Fruit fly (Drosophila melanogaster) whole organism, pupa: ENCODE data around the gene CG9297.

Source experiments
- CG10348 ChIP-seq: fragments of 200-800 bp; sonication (Bioruptor generic); IDR thresholded peaks from 2 replicates; pipeline ENCODE4 v1.3.6; 2022; ENCODE audit warnings: missing biosample characterization, missing genetic modification characterization
- CG12605 ChIP-seq: fragments of 200-800 bp; sonication (Bioruptor generic); IDR thresholded peaks from 2 replicates; pipeline ENCODE4 v1.3.6; 2022; ENCODE audit warnings: missing biosample characterization, missing genetic modification characterization
- CG13204 ChIP-seq: fragments of 200-800 bp; sonication (Bioruptor generic); optimal IDR thresholded peaks from 2 replicates; lab custom pipeline; 2018; ENCODE audit warnings: missing biosample characterization, mild to moderate bottlenecking, missing genetic modification characterization, moderate library complexity
- CG14655 ChIP-seq: fragments of 200-800 bp; sonication (Bioruptor generic); optimal IDR thresholded peaks from 3 replicates; lab custom pipeline; 2017; ENCODE audit warnings: mild to moderate bottlenecking, missing biosample characterization, missing genetic modification reagents, missing genetic modification characterization
- CG15710 ChIP-seq: fragments of 200-800 bp; sonication (Bioruptor generic); optimal IDR thresholded peaks from 2 replicates; lab custom pipeline; 2018; ENCODE audit warnings: missing biosample characterization, mild to moderate bottlenecking, missing genetic modification characterization, moderate library complexity
- CG17806 ChIP-seq: fragments of 200-800 bp; sonication (Bioruptor generic); optimal IDR thresholded peaks from 2 replicates; lab custom pipeline; 2018; ENCODE audit warnings: missing biosample characterization, mild to moderate bottlenecking, missing genetic modification characterization, moderate library complexity
- CG32121 ChIP-seq: fragments of 200-800 bp; sonication (Bioruptor generic); IDR thresholded peaks from 2 replicates; pipeline ENCODE4 v1.3.6; 2022; ENCODE audit warnings: missing biosample characterization, missing genetic modification characterization
- CG34367 ChIP-seq: fragments of 200-800 bp; sonication (Bioruptor generic); optimal IDR thresholded peaks from 2 replicates; lab custom pipeline; 2018; ENCODE audit warnings: missing biosample characterization, mild to moderate bottlenecking, missing genetic modification characterization
- CG4496 ChIP-seq: fragments of 200-800 bp; sonication (Bioruptor generic); IDR thresholded peaks from 3 replicates; pipeline ENCODE4 v1.3.6; 2022; ENCODE audit warnings: missing biosample characterization, missing genetic modification characterization
- CG8159 ChIP-seq: fragments of 200-800 bp; sonication (Bioruptor generic); optimal IDR thresholded peaks from 3 replicates; lab custom pipeline; 2018; ENCODE audit warnings: missing biosample characterization, mild to moderate bottlenecking, missing genetic modification characterization, moderate library complexity
- CG8301 ChIP-seq: fragments of 200-800 bp; sonication (Bioruptor generic); optimal IDR thresholded peaks from 2 replicates; lab custom pipeline; 2018; ENCODE audit warnings: missing biosample characterization, mild to moderate bottlenecking, missing genetic modification characterization
- CG9948 ChIP-seq: fragments of 200-800 bp; sonication (Bioruptor generic); optimal IDR thresholded peaks from 2 replicates; lab custom pipeline; 2018; ENCODE audit warnings: missing biosample characterization, mild to moderate bottlenecking, missing genetic modification characterization, moderate library complexity
- D1 ChIP-seq: fragments of 200-800 bp; sonication (Bioruptor generic); optimal IDR thresholded peaks from 2 replicates; lab custom pipeline; 2018; ENCODE audit warnings: missing biosample characterization, mild to moderate bottlenecking, missing genetic modification characterization, moderate library complexity
- EcR ChIP-seq: fragments of 200-800 bp; sonication (Bioruptor generic); optimal IDR thresholded peaks from 3 replicates; lab custom pipeline; 2019; ENCODE audit warnings: missing biosample characterization, missing genetic modification characterization, mild to moderate bottlenecking, moderate library complexity, missing genetic modification reagents
- Ets98B ChIP-seq: fragments of 200-800 bp; sonication (Bioruptor generic); IDR thresholded peaks from 2 replicates; pipeline ENCODE4 v1.3.6; 2022; ENCODE audit warnings: missing biosample characterization, missing genetic modification characterization
- Pif1A ChIP-seq: fragments of 200-800 bp; sonication (Bioruptor generic); optimal IDR thresholded peaks from 3 replicates; lab custom pipeline; 2016; ENCODE audit warnings: missing biosample characterization, missing genetic modification characterization
- Pif1B ChIP-seq: fragments of 200-800 bp; sonication (Bioruptor generic); optimal IDR thresholded peaks from 3 replicates; lab custom pipeline; 2016; ENCODE audit warnings: missing biosample characterization, missing genetic modification characterization
- Snoo ChIP-seq: fragments of 200-800 bp; sonication (Bioruptor generic); optimal IDR thresholded peaks from 3 replicates; lab custom pipeline; 2017; ENCODE audit warnings: missing biosample characterization, mild to moderate bottlenecking, missing genetic modification characterization, inconsistent platforms
- fd96Ca ChIP-seq: fragments of 200-800 bp; sonication (Bioruptor generic); IDR thresholded peaks from 3 replicates; pipeline ENCODE4 v1.3.6; 2022; ENCODE audit warnings: missing biosample characterization, missing genetic modification characterization
- gl ChIP-seq: fragments of 200-800 bp; sonication (Bioruptor generic); optimal IDR thresholded peaks from 2 replicates; lab custom pipeline; 2018; ENCODE audit warnings: missing biosample characterization, mild to moderate bottlenecking, missing genetic modification characterization
- rn ChIP-seq: fragments of 200-800 bp; sonication (Bioruptor generic); IDR thresholded peaks from 2 replicates; pipeline ENCODE4 v1.3.6; 2022; ENCODE audit warnings: missing biosample characterization, missing genetic modification characterization

The CG9297 gene

dm6 chr3R:13806032-13806709 lies 34.9 kb downstream of the CG9297 start:
- peak; percentile 5; the same call in 1 of the 2 replicates for TF ChIP-seq Ets98B (GFP tag; lab: Robert Waterston, UW)
- no peak for TF ChIP-seq Pif1B (GFP tag; lab: Kevin White, UChicago)
- TF ChIP-seq EcR: peak; percentile 92

dm6 chr3R:13806710-13807093 lies 35.4 kb downstream of the CG9297 start:
- TF ChIP-seq CG13204 (GFP tag; lab: Kevin White, UChicago) (no peak), CG10348 (GFP tag; lab: Robert Waterston, UW) (no peak), rn (GFP tag; lab: Robert Waterston, UW) (no peak), D1 (tag; lab: Kevin White, UChicago) (no peak), CG14655 (peak; percentile 78), Ets98B (GFP tag; lab: Robert Waterston, UW) (no peak; the same call in 1 of the 2 replicates), CG4496 (GFP tag; lab: Robert Waterston, UW) (peak; percentile 35; the same call in 2 of the 3 replicates), fd96Ca (GFP tag; lab: Robert Waterston, UW) (no peak), CG9948 (tag; lab: Kevin White, UChicago) (peak; percentile 51), CG32121 (GFP tag; lab: Robert Waterston, UW) (peak; percentile 49), Snoo (tag; lab: Kevin White, UChicago) (peak; percentile 23), EcR (no peak), CG8301 (peak; percentile 61), CG15710 (tag; lab: Kevin White, UChicago) (peak; percentile 25), Pif1A (GFP tag; lab: Kevin White, UChicago) (peak; percentile 60), Pif1B (GFP tag; lab: Kevin White, UChicago) (peak; percentile 39), CG17806 (tag; lab: Kevin White, UChicago) (peak; percentile 21), CG12605 (peak; percentile 54), CG8159 (tag; lab: Kevin White, UChicago) (peak; percentile 34), CG34367 (tag; lab: Kevin White, UChicago) (peak; percentile 20), gl (tag; lab: Kevin White, UChicago) (no peak)

- TF ChIP-seq EcR (peak; percentile 97), CG13204 (GFP tag; lab: Kevin White, UChicago) (no peak)
These were observed 36.0 kb downstream of the CG9297 start for dm6 chr3R:13807330-13807729.

dm6 chr3R:13807906-13808305 lies 36.6 kb downstream of the CG9297 start:
- peak; percentile 17 for TF ChIP-seq Snoo (tag; lab: Kevin White, UChicago)
- TF ChIP-seq EcR: no peak
- TF ChIP-seq CG8159 (tag; lab: Kevin White, UChicago): peak; percentile 40
- TF ChIP-seq CG32121 (GFP tag; lab: Robert Waterston, UW): no peak
- TF ChIP-seq CG9948 (tag; lab: Kevin White, UChicago): peak; percentile 53
- 0 out of 3 replicates have a peak, but pooled peaks have one; percentile 5 for TF ChIP-seq CG4496 (GFP tag; lab: Robert Waterston, UW)
- TF ChIP-seq Pif1B (GFP tag; lab: Kevin White, UChicago): peak; percentile 54
- TF ChIP-seq Ets98B (GFP tag; lab: Robert Waterston, UW): peak; percentile 29; the same call in 1 of the 2 replicates
- no peak for TF ChIP-seq CG12605
- no peak for TF ChIP-seq gl (tag; lab: Kevin White, UChicago)
- TF ChIP-seq D1 (tag; lab: Kevin White, UChicago): no peak
- TF ChIP-seq CG8301: peak; percentile 70
- peak; percentile 60 for TF ChIP-seq Pif1A (GFP tag; lab: Kevin White, UChicago)
- TF ChIP-seq CG34367 (tag; lab: Kevin White, UChicago): peak; percentile 16
- TF ChIP-seq CG15710 (tag; lab: Kevin White, UChicago): peak; percentile 37
- no peak for TF ChIP-seq CG13204 (GFP tag; lab: Kevin White, UChicago)
- TF ChIP-seq CG14655: peak; percentile 80
- no peak for TF ChIP-seq fd96Ca (GFP tag; lab: Robert Waterston, UW)
- no peak for TF ChIP-seq CG17806 (tag; lab: Kevin White, UChicago)
- no peak for TF ChIP-seq CG10348 (GFP tag; lab: Robert Waterston, UW)
- TF ChIP-seq rn (GFP tag; lab: Robert Waterston, UW): 0 out of 2 replicates have a peak, but pooled peaks have one; percentile 15

dm6 chr3R:13809261-13809660 lies 38.0 kb downstream of the CG9297 start:
- TF ChIP-seq CG13204 (GFP tag; lab: Kevin White, UChicago): no peak
- no peak for TF ChIP-seq fd96Ca (GFP tag; lab: Robert Waterston, UW)
- TF ChIP-seq CG17806 (tag; lab: Kevin White, UChicago): no peak
- TF ChIP-seq CG12605: no peak
- peak; percentile 51 for TF ChIP-seq EcR

- TF ChIP-seq CG14655: no peak
- TF ChIP-seq fd96Ca (GFP tag; lab: Robert Waterston, UW): no peak
- no peak for TF ChIP-seq EcR
- TF ChIP-seq CG4496 (GFP tag; lab: Robert Waterston, UW): no peak
- no peak for TF ChIP-seq Pif1B (GFP tag; lab: Kevin White, UChicago)
- TF ChIP-seq D1 (tag; lab: Kevin White, UChicago): no peak
- no peak for TF ChIP-seq CG34367 (tag; lab: Kevin White, UChicago)
- no peak for TF ChIP-seq CG8301
- TF ChIP-seq CG9948 (tag; lab: Kevin White, UChicago): no peak
These were observed 39.0 kb downstream of the CG9297 start for dm6 chr3R:13810308-13810707.
